Worm (Caenorhabditis elegans): ENCODE results near the gene mrps-17.

Gene mrps-17

DNA sequence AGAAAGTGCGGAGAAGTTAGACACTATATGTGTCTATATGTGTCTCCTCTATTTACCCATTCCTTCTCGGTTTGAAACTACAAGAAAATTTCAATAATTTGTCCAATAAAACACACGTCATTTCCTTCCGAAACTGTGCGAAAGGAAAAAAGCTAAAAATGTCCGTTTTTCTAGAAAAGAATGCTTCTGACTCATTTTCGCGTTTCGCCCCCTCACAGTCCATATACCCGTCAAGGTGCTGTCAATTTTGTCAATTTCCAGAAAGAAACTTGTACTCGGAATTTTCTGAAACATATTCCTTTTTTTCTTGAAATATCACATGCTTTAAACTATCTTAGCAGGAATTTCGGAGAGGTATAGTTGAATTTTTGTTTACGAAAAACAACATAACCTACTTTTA lies 28.8 kb downstream of the mrps-17 start:
- TF ChIP-seq swsn-7 (tag; optimal IDR thresholded peaks at IDR 0.05) (no peak), vab-15 (tag; optimal IDR thresholded peaks at IDR 0.05) (no peak), nhr-237 (tag; optimal IDR thresholded peaks at IDR 0.05) (no peak), nhr-71 (tag; optimal IDR thresholded peaks at IDR 0.05) (no peak), lir-3 (tag; optimal IDR thresholded peaks at IDR 0.05; ENCODE audit: poor library complexity) (no peak), C04F5.9 (tag; optimal IDR thresholded peaks at IDR 0.05) (no peak)

DNA sequence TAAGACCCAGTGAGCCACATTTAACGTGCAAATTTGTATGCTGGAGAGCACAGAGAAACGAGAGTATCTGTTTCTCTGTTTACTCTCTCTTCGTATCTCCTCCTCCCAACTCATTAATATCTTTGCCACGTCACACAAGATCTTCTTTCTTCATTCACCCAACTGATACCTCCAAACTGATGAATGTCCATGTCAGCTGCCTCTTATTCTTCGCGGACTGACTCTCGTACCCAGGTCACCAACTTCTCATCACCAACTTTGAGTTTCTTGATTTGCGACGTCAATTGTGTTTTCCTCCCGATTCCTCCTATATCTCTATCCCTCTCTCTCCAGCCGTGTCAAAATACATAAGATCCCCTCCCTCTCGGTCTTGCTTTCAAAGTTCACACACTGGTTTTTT lies 29.3 kb downstream of the mrps-17 start:
- TF ChIP-seq fkh-8 (tag; optimal IDR thresholded peaks at IDR 0.05) (no peak), snu-23 (GFP tag; optimal IDR thresholded peaks at IDR 0.05) (peak; percentile 67), ama-1 (optimal IDR thresholded peaks at IDR 0.05) (no peak), irx-1 (tag; optimal IDR thresholded peaks at IDR 0.05) (no peak), lin-14 (GFP tag; optimal IDR thresholded peaks at IDR 0.05) (peak; percentile 56), ceh-90 (tag; optimal IDR thresholded peaks at IDR 0.05) (no peak), lir-3 (tag; optimal IDR thresholded peaks at IDR 0.05; ENCODE audit: poor library complexity) (peak; percentile 40), fkh-10 (GFP tag; optimal IDR thresholded peaks at IDR 0.05) (no peak), swsn-7 (tag; optimal IDR thresholded peaks at IDR 0.05) (peak; percentile 43), F16B12.6 (tag; optimal IDR thresholded peaks at IDR 0.05) (no peak), lin-13 (GFP tag; optimal IDR thresholded peaks at IDR 0.05) (peak; percentile 60), ets-5 (GFP tag; IDR thresholded peaks at IDR 0.05) (no peak), lsy-2 (tag; optimal IDR thresholded peaks at IDR 0.05) (peak; percentile 22 to 51), xbp-1 (tag; optimal IDR thresholded peaks at IDR 0.05) (peak; percentile 78), efl-1 (optimal IDR thresholded peaks at IDR 0.05) (peak in 1 of 2 experiments; percentile 11), efl-1 (GFP tag; optimal IDR thresholded peaks at IDR 0.05 in 1 of 2) (peak in 1 of 2 experiments; percentile 49), nhr-19 (GFP tag; conservative IDR thresholded peaks at IDR 0.05) (peak; percentile 73), sup-37 (GFP tag; optimal IDR thresholded peaks at IDR 0.05) (peak; percentile 23), sptf-1 (tag; optimal IDR thresholded peaks at IDR 0.05) (no peak), ceh-88 (GFP tag; IDR thresholded peaks at IDR 0.05) (peak; percentile 13; the same call in 1 of the 2 replicates), efl-3 (GFP tag; optimal IDR thresholded peaks at IDR 0.05) (no peak), nhr-71 (tag; optimal IDR thresholded peaks at IDR 0.05) (peak; percentile 91), lin-39 (tag; optimal IDR thresholded peaks at IDR 0.05) (peak; percentile 57), dpl-1 (GFP tag; optimal IDR thresholded peaks at IDR 0.05) (no peak), dsc-1 (tag; optimal IDR thresholded peaks at IDR 0.05) (no peak), lin-35 (GFP tag; optimal IDR thresholded peaks at IDR 0.05) (peak in 1 of 2 experiments; percentile 14), nhr-20 (tag; optimal IDR thresholded peaks at IDR 0.05) (peak; percentile 18), nhr-47 (tag; optimal IDR thresholded peaks at IDR 0.05) (peak; percentile 32), grh-1 (GFP tag; IDR thresholded peaks at IDR 0.05) (no peak), rnt-1 (tag; optimal IDR thresholded peaks at IDR 0.05) (peak; percentile 86), jun-1 (tag; optimal IDR thresholded peaks at IDR 0.05) (no peak), ceh-8 (GFP tag; optimal IDR thresholded peaks at IDR 0.05) (no peak), tbx-2 (tag; optimal IDR thresholded peaks at IDR 0.05) (peak; percentile 54), egl-13 (tag; optimal IDR thresholded peaks at IDR 0.05) (no peak), nhr-11 (tag; optimal IDR thresholded peaks at IDR 0.05) (peak; percentile 58)

DNA sequence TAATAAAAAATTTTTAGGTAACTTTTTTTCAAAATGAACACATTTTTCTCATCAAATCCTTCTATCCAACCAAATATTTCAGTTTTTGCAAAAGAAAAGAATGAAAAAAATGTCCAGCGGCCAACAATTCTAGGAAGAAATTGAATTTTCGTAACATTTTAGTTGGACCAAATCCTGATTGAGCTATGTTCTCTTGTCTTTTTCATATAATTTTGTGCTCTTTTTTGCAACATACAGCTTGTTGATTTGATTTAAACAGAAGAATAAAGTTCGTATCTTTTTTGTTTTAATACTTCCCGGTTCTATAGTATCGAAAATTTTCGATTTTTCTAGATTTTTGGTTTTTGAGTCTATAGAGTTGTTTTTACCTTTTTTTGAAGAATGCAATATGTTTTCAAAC lies 32.2 kb downstream of the mrps-17 start:
- no peak for TF ChIP-seq ama-1 (optimal IDR thresholded peaks at IDR 0.05)
- TF ChIP-seq lin-14 (GFP tag; optimal IDR thresholded peaks at IDR 0.05) = peak; percentile 42
- no peak for TF ChIP-seq swsn-7 (tag; optimal IDR thresholded peaks at IDR 0.05)
- TF ChIP-seq fkh-10 (GFP tag; optimal IDR thresholded peaks at IDR 0.05) = peak; percentile 35
- TF ChIP-seq nhr-84 (tag; optimal IDR thresholded peaks at IDR 0.05) = no peak
- peak; percentile 29 for TF ChIP-seq zag-1 (tag; optimal IDR thresholded peaks at IDR 0.05)

All from whole organism, L1 larva.